Worm (Caenorhabditis elegans) whole organism, L1 larva: Measurements from ENCODE around the gene F28H7.8.

Source experiments
- aly-2 ChIP-seq: fragments of 150-350 bp; optimal IDR thresholded peaks from 2 replicates; lab custom pipeline; 2014; ENCODE audit warnings: missing biosample characterization, missing genetic modification characterization
- egl-13 ChIP-seq: sonication (generic microtip); optimal IDR thresholded peaks from 2 replicates; lab custom pipeline; 2016; ENCODE audit warnings: missing genotype, missing genetic modification reagents, missing genetic modification characterization, missing compliant biosample characterization
- fkh-10 ChIP-seq: sonication (generic microtip); optimal IDR thresholded peaks from 2 replicates; lab custom pipeline; 2017; ENCODE audit warnings: missing biosample characterization, missing genetic modification reagents, missing genetic modification characterization
- fkh-8 ChIP-seq: sonication (generic microtip); optimal IDR thresholded peaks from 2 replicates; lab custom pipeline; 2016; ENCODE audit warnings: mild to moderate bottlenecking, missing genetic modification characterization, missing compliant biosample characterization
- jun-1 ChIP-seq: fragments of 150-350 bp; optimal IDR thresholded peaks from 2 replicates; lab custom pipeline; 2014; ENCODE audit warnings: missing biosample characterization, missing genetic modification reagents, missing genetic modification characterization
- lin-39 ChIP-seq: fragments of 150-350 bp; optimal IDR thresholded peaks from 2 replicates; lab custom pipeline; 2014; ENCODE audit warnings: missing biosample characterization, missing genetic modification reagents, missing genetic modification characterization
- lsy-2 ChIP-seq, 2 experiments: fragments of 150-350 bp; optimal IDR thresholded peaks; 2 replicates each; lab custom pipeline; 2014; ENCODE audit warnings: missing biosample characterization in 2 of 2, missing genetic modification characterization in 2 of 2
- nhr-11 ChIP-seq: fragments of 150-350 bp; optimal IDR thresholded peaks from 2 replicates; lab custom pipeline; 2014; ENCODE audit warnings: missing biosample characterization, missing genetic modification characterization
- nhr-12 ChIP-seq: sonication (generic microtip); optimal IDR thresholded peaks from 2 replicates; lab custom pipeline; 2017; ENCODE audit warnings: missing biosample characterization, missing genetic modification characterization
- pqm-1 ChIP-seq: sonication (generic microtip); optimal IDR thresholded peaks from 3 replicates; lab custom pipeline; 2017; ENCODE audit warnings: missing biosample characterization, missing genetic modification characterization
- skn-1 ChIP-seq: fragments of 150-350 bp; optimal IDR thresholded peaks from 2 replicates; lab custom pipeline; 2014; ENCODE audit warnings: missing biosample characterization, missing genetic modification characterization
- sptf-1 ChIP-seq: fragments of 150-350 bp; optimal IDR thresholded peaks from 2 replicates; lab custom pipeline; 2014; ENCODE audit warnings: missing biosample characterization, missing genetic modification characterization
- unc-30 ChIP-seq: sonication (generic microtip); optimal IDR thresholded peaks from 2 replicates; lab custom pipeline; 2017; ENCODE audit warnings: missing biosample characterization, missing genetic modification characterization
- zag-1 ChIP-seq: fragments of 150-350 bp; optimal IDR thresholded peaks from 2 replicates; lab custom pipeline; 2014; ENCODE audit warnings: missing biosample characterization, missing genetic modification characterization

DNA sequence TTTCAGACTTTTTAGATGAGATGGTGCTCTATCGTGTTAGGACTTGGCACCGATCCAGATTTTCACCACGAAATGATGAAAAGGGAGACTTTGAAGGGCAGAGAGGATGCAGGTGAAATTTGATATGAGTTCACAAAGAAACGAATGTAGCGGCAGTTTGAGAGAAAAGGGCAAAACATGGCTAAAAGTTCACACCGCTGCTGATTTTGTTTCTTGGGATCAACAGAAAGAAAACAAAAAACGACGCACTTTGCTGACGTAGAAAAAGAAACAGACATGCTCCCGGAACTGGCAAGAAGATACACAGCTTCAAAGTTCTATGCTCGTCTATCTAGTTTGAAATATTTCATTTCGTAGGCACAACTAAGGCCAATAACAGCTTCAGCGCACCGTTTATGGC lies 35.2 kb upstream of the F28H7.8 start:
- TF ChIP-seq fkh-8 (tag; lab: Kevin White, UChicago): no peak
- no peak for TF ChIP-seq sptf-1 (tag; lab: Kevin White, UChicago)
- no peak for TF ChIP-seq lsy-2 (tag; optimal IDR thresholded peaks at IDR 0.05; lab: Kevin White, UChicago)
- no peak for TF ChIP-seq nhr-12 (tag; lab: Kevin White, UChicago)
- TF ChIP-seq nhr-11 (tag; lab: Kevin White, UChicago): no peak
- TF ChIP-seq aly-2 (tag; lab: Kevin White, UChicago): no peak
- no peak for TF ChIP-seq unc-30 (tag; lab: Kevin White, UChicago)
- TF ChIP-seq skn-1 (tag; lab: Kevin White, UChicago): no peak
- no peak for TF ChIP-seq fkh-10 (GFP tag; lab: Kevin White, UChicago)
- TF ChIP-seq pqm-1 (tag; lab: Kevin White, UChicago): no peak
- no peak for TF ChIP-seq egl-13 (tag; lab: Kevin White, UChicago)
- TF ChIP-seq jun-1 (tag; lab: Kevin White, UChicago): no peak
- TF ChIP-seq lin-39 (tag; lab: Kevin White, UChicago): no peak
- TF ChIP-seq zag-1 (tag; lab: Kevin White, UChicago): no peak
